Worm (Caenorhabditis elegans): Measurements from ENCODE around the gene K06H7.7.
A peak's percentile ranks its signal among the peaks of the same experiment; 100 is the strongest.

The K06H7.7 gene

DNA sequence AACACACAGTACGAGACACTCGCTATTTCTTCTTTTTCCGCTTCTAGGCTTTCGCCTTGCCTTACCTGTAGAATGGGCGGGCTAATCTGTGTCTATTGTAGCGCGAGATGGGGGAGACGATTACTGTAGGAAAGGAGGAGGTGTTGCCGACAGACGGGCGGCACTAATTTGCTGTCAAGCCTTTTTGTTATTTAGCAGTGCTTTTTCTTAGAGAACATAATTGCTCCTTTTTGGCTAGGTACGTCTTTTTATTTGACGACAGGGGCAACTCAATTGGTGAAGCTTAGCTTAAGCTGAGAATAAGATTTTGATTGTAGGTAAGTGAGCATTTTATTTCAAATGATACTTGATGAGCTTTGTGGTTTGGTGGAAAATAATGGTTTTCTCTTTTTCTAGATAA is 21.6 kb downstream of the K06H7.7 start:
- TF ChIP-seq dao-5 (tag; optimal IDR thresholded peaks at IDR 0.05): no peak
- no peak for TF ChIP-seq him-1 (tag; optimal IDR thresholded peaks at IDR 0.05)
- TF ChIP-seq W03F9.2 (tag; optimal IDR thresholded peaks at IDR 0.05): no peak

DNA sequence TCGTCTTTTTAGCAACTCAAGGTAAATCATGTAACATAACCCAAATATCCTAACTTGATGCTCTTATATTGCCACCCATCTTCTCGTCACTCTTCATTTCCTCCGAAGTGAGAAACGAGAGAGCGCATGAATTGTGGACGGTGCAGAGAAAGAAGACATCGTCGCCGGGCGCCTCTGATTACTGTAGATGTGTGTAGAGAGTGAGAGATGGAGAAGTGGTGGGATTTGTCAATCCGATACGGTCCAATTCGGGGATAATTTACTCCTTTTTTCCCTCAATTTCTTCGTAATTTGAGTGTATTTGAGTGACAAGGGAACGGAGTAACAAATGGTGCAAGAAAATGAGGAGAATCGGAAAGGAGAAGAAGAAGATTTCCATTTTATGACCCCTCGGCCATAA is 24.2 kb downstream of the K06H7.7 start:
- TF ChIP-seq dao-5 (tag; optimal IDR thresholded peaks at IDR 0.05) (no peak), W03F9.2 (tag; optimal IDR thresholded peaks at IDR 0.05) (no peak), him-1 (tag; optimal IDR thresholded peaks at IDR 0.05) (no peak)

DNA sequence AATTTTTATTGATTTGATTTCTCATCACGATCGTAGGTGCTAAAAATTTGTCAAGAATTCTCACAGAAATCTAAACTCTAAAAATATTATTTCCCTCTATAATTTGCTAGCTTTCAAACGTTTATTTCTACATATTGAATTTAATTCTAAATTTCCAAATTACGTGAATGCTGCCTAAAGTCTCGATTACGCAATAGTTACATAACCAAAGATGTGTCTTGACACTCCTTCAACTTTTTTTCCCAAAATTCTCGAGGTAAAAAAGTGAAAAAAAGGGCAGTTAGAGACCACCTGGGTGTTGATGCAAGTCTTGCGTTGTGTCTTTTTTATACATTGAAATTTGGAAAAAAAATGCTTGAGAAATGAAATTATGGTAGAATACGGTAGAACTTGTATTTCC is 33.4 kb downstream of the K06H7.7 start:
- no peak for TF ChIP-seq W03F9.2 (tag; optimal IDR thresholded peaks at IDR 0.05)
- TF ChIP-seq him-1 (tag; optimal IDR thresholded peaks at IDR 0.05): no peak
- TF ChIP-seq dao-5 (tag; optimal IDR thresholded peaks at IDR 0.05): no peak

DNA sequence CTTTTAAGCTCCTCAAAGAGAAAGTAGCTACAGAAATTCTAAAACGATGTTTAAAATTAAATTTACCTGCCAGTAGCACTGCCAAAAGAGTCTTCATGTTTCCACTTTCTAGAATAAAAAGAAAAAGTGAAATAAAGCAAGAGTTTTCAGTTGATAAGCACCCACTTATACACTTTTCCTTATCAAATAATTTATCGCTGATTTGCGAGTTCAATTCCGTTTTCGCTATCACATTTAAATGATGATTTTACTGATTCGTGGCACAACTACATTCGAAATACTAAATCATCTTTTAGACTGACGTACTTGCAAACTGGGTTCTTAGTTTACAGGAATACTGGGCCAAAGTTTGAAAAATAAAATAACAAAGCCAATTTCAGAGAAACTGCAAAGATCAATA is 34.3 kb downstream of the K06H7.7 start, which contains the start of gene K12H4.7:
Gene K12H4.7 (minus strand): TSS at position 138 of the 400 bp plus-strand sequence.
- TF ChIP-seq W03F9.2 (tag; optimal IDR thresholded peaks at IDR 0.05) (no peak), him-1 (tag; optimal IDR thresholded peaks at IDR 0.05) (no peak), dao-5 (tag; optimal IDR thresholded peaks at IDR 0.05) (no peak)

DNA sequence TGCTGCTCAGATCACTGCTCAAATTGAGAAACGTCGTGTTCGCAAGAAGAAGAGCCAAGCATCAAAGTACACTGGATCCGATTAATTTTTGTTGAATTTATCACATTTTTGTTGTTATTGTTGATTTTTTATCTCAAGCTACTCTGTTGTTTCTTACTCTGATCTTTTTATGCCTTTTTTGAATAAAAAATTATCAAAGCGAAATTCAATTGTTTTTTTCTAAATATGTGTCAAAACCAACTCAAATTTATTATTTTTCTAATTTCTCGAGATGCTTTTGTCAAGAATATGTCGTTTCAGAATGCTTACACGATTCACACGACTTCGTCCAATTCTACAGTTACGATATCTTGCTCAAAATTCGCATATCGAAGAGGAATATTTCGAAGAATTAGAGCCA is 37.9 kb downstream of the K06H7.7 start, which contains the start of gene K12H4.2:
Gene K12H4.2 (plus strand): TSS at position 301 of the 400 bp plus-strand sequence.
- TF ChIP-seq W03F9.2 (tag; optimal IDR thresholded peaks at IDR 0.05) (no peak), dao-5 (tag; optimal IDR thresholded peaks at IDR 0.05) (no peak), him-1 (tag; optimal IDR thresholded peaks at IDR 0.05) (no peak)

DNA sequence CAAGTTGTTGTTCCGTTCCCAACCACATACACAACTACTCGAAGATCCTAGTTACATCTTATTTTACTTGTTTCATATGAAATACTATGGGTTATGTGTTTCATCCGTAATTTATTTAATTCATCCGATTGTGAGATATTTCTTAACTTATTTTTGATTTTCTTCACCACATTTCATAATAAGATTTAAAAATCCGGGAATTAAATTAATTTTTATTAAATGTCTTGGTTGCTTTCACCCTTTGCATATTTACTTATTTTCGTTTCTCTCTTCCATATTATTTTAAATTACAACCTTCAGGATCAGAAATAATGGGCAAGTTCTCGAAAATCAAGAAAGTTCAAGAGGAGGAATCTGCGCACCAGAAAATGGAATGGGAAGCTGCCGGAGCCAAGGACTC is 39.5 kb downstream of the K06H7.7 start, which contains the start of gene K12H4.3:
Gene K12H4.3 (plus strand): TSS at position 301 of the 400 bp plus-strand sequence.
- no peak for TF ChIP-seq him-1 (tag; optimal IDR thresholded peaks at IDR 0.05)
- no peak for TF ChIP-seq W03F9.2 (tag; optimal IDR thresholded peaks at IDR 0.05)
- TF ChIP-seq dao-5 (tag; optimal IDR thresholded peaks at IDR 0.05): no peak

DNA sequence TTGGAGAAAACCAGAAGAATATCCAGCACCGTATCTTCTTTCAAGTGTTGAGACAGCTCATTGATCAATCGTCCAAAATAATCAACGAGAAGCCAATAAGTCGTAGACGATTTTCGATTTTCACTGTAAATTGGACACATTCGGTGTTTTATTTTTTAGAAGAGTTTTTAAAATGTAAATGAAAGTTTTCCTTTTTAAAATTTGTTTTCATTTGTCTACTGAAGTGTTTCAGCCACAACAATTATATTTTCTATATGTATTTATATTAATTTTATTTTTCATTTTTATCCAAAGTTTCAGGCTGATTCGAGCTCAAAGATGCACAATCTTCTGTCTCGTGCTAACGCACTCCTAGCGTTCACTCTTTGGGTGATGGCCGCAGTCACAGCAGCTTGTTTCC is 40.6 kb downstream of the K06H7.7 start, which contains the start of gene spcs-3:
Gene spcs-3 (plus strand): TSS at position 301 of the 400 bp plus-strand sequence.
- no peak for TF ChIP-seq W03F9.2 (tag; optimal IDR thresholded peaks at IDR 0.05)
- no peak for TF ChIP-seq him-1 (tag; optimal IDR thresholded peaks at IDR 0.05)
- TF ChIP-seq dao-5 (tag; optimal IDR thresholded peaks at IDR 0.05): no peak

DNA sequence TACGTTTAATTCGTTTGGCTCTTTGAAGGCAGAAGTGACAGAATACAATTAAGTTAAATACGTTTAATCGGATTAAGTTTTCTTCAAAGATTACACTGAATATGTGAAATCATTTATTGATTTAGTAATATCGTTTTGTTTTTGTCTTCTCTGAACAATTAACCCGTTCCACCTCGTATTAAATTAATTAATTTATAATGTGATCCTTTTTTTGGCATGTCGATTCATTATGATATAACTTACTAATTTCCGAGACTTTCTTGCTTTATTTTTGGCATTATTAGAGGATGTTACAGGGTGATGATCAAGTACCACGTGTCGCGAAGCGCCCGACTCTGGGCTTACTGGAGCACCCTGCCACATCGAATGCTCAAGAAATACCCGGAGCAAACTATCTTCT is 41.1 kb downstream of the K06H7.7 start, which contains the start of gene K12H4.5:
Gene K12H4.5 (plus strand): TSS at position 301 of the 400 bp plus-strand sequence.
- no peak for TF ChIP-seq W03F9.2 (tag; optimal IDR thresholded peaks at IDR 0.05)
- TF ChIP-seq dao-5 (tag; optimal IDR thresholded peaks at IDR 0.05): no peak
- TF ChIP-seq him-1 (tag; optimal IDR thresholded peaks at IDR 0.05): no peak

DNA sequence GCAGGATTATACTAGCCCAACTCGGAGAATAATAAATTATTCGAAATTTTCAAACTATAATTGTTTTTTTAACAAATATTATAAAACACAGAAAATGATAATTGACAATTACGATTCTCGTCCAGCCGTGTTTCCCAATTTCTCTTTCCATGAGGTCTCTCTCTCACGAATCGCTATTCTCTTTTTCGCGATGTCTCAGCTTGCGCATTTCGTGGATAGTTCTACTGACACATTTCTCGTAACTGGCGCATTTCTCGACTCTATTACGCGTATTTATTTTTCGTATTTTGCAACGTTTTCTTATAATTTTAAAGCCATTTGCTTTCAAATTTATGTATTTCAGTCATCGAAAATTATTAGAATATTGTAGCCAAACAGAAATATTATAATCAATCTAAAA is 41.5 kb downstream of the K06H7.7 start:
- TF ChIP-seq dao-5 (tag; optimal IDR thresholded peaks at IDR 0.05): peak; percentile 65
- TF ChIP-seq him-1 (tag; optimal IDR thresholded peaks at IDR 0.05): peak; percentile 97
- peak; percentile 98 for TF ChIP-seq W03F9.2 (tag; optimal IDR thresholded peaks at IDR 0.05)

DNA sequence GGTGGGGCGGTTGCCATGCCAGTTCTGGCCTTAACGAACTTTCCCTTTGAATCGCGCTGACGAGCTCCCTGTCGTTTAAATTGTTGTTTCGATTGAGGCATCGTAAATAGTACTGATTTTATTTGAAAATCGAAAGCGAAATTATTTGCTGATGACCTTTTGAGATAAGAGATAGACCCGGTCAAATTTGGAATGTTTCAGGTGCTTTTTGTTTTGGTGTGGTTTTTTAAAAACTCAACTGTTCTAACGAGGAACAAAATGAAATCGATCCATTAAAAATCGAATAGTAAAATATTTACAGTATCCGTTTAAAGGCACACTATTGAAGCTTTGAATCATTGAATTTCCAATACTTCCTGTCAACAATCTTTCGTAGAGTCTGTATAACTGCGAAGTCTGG is 42.5 kb downstream of the K06H7.7 start, which contains the start of gene K12H4.6:
Gene K12H4.6 (minus strand): TSS at position 101 of the 400 bp plus-strand sequence.
- TF ChIP-seq dao-5 (tag; optimal IDR thresholded peaks at IDR 0.05) (no peak), him-1 (tag; optimal IDR thresholded peaks at IDR 0.05) (no peak), W03F9.2 (tag; optimal IDR thresholded peaks at IDR 0.05) (no peak)

DNA sequence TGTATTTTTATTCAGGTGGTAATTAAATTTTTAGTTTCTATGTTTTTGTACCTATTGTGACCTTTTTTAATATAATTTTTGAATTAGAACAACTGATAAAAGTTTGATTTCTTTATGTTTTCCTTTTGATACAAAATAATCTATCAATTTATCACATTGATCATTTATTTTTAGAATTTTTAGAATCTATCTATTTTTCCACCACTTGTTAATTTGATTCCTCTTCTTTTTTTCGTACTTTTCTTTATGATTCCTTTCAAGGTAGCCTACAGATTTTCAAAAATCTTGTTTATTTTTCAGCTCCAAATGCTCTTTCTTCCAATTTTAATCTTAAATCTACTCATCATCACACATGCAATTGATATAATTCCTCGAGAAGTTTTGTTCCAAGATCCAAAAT is 47.3 kb downstream of the K06H7.7 start, which contains the start of gene dpf-6:
Gene dpf-6 (plus strand): TSS at position 301 of the 400 bp plus-strand sequence.
- TF ChIP-seq W03F9.2 (tag; optimal IDR thresholded peaks at IDR 0.05) (no peak), dao-5 (tag; optimal IDR thresholded peaks at IDR 0.05) (no peak), him-1 (tag; optimal IDR thresholded peaks at IDR 0.05) (no peak)

DNA sequence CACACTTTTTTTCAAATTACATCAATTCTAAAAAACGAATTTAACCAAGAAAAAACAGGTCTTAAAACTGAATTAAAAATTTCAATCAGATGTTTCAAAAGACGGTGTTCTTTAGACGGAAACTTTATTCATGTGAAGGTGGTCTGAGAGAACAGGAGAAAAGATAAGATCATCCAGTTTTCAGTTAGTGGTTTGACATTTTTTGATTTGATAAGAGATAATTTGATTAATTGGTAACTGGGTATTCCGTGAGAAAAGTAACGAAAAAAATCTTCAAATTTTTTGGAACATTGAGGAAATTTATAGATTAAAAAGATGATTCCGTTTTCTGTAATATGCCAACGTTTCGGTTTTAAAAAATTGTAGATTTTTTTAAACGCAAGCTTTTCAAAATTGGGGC is 48.8 kb downstream of the K06H7.7 start:
- TF ChIP-seq dao-5 (tag; optimal IDR thresholded peaks at IDR 0.05): no peak
- no peak for TF ChIP-seq him-1 (tag; optimal IDR thresholded peaks at IDR 0.05)
- TF ChIP-seq W03F9.2 (tag; optimal IDR thresholded peaks at IDR 0.05): no peak

DNA sequence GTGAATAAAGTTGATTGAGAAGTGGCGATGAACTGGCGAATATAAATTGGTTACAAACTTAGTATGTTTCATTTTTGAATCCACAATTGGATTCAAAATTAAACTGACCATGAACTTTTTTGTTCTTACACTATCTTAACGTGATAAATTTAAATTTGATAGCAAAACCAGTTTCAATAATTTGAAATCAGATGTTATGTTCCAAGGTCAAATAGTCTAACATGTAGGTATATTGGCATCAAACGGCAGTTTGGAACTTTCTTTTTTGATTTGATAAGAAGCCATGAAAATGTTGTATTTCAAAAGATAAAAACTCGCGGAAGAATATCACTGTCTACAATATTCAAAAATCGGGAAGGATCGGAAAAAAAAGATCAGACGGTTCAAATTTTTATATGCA is 49.2 kb downstream of the K06H7.7 start:
- TF ChIP-seq dao-5 (tag; optimal IDR thresholded peaks at IDR 0.05): no peak

Data from whole organism, L4/young adult.